Worm (Caenorhabditis elegans): ENCODE results near the gene ttr-47.

Gene ttr-47

ce11 chrV:8938445-8938844 lies 15.6 kb downstream of the ttr-47 start:
- no peak for TF ChIP-seq mls-2 (tag; optimal IDR thresholded peaks at IDR 0.05)
- no peak for TF ChIP-seq tbx-8 (GFP tag; optimal IDR thresholded peaks at IDR 0.05)
- TF ChIP-seq bed-3 (GFP tag; optimal IDR thresholded peaks at IDR 0.05): no peak
- TF ChIP-seq ceh-43 (GFP tag; optimal IDR thresholded peaks at IDR 0.05): no peak
- TF ChIP-seq lsy-2 (tag; optimal IDR thresholded peaks at IDR 0.05): no peak
- no peak for TF ChIP-seq lin-32 (GFP tag; optimal IDR thresholded peaks at IDR 0.05)
- no peak for TF ChIP-seq pha-4 (tag; optimal IDR thresholded peaks at IDR 0.05)
- no peak for TF ChIP-seq lin-13 (tag; optimal IDR thresholded peaks at IDR 0.05)
- TF ChIP-seq ztf-11 (tag; optimal IDR thresholded peaks at IDR 0.05): no peak
- no peak for TF ChIP-seq ham-2 (GFP tag; optimal IDR thresholded peaks at IDR 0.05)
- TF ChIP-seq mep-1 (tag; optimal IDR thresholded peaks at IDR 0.05): no peak
- no peak for TF ChIP-seq sptf-1 (tag; optimal IDR thresholded peaks at IDR 0.05)
- TF ChIP-seq zip-8 (tag; optimal IDR thresholded peaks at IDR 0.05): no peak
- TF ChIP-seq nhr-28 (tag; optimal IDR thresholded peaks at IDR 0.05): no peak
- TF ChIP-seq unc-62 (GFP tag; optimal IDR thresholded peaks at IDR 0.05): no peak
- TF ChIP-seq unc-39 (tag; optimal IDR thresholded peaks at IDR 0.05): no peak

ce11 chrV:8938943-8939342 lies 16.1 kb downstream of the ttr-47 start:
- TF ChIP-seq ham-2 (GFP tag; optimal IDR thresholded peaks at IDR 0.05) (no peak), ceh-39 (tag; optimal IDR thresholded peaks at IDR 0.05) (no peak), ceh-43 (GFP tag; optimal IDR thresholded peaks at IDR 0.05) (no peak), zip-8 (tag; optimal IDR thresholded peaks at IDR 0.05) (no peak), hlh-1 (tag; optimal IDR thresholded peaks at IDR 0.05) (no peak), cnd-1 (tag; optimal IDR thresholded peaks at IDR 0.05) (no peak), ces-1 (GFP tag; optimal IDR thresholded peaks at IDR 0.05) (no peak), nhr-76 (tag; optimal IDR thresholded peaks at IDR 0.05) (no peak), nhr-2 (tag; optimal IDR thresholded peaks at IDR 0.05) (no peak), lsy-2 (tag; optimal IDR thresholded peaks at IDR 0.05) (no peak), blmp-1 (tag; optimal IDR thresholded peaks at IDR 0.05) (no peak), nhr-237 (tag; optimal IDR thresholded peaks at IDR 0.05) (no peak), snpc-4 (tag; optimal IDR thresholded peaks at IDR 0.05) (no peak), mab-5 (tag; optimal IDR thresholded peaks at IDR 0.05) (no peak), pha-4 (tag; optimal IDR thresholded peaks at IDR 0.05) (no peak), ztf-11 (tag; optimal IDR thresholded peaks at IDR 0.05) (no peak), ceh-83 (GFP tag; optimal IDR thresholded peaks at IDR 0.05) (no peak), unc-62 (GFP tag; optimal IDR thresholded peaks at IDR 0.05) (no peak), sem-2 (GFP tag; optimal IDR thresholded peaks at IDR 0.05) (no peak), M03D4.4 (tag; optimal IDR thresholded peaks at IDR 0.05) (no peak)

- no peak for TF ChIP-seq tbx-8 (GFP tag; optimal IDR thresholded peaks at IDR 0.05)
- no peak for TF ChIP-seq elt-3 (tag; optimal IDR thresholded peaks at IDR 0.05)
- no peak for TF ChIP-seq lin-13 (tag; optimal IDR thresholded peaks at IDR 0.05)
- no peak for TF ChIP-seq ztf-11 (tag; optimal IDR thresholded peaks at IDR 0.05)
- TF ChIP-seq nhr-76 (tag; optimal IDR thresholded peaks at IDR 0.05): no peak
- TF ChIP-seq hlh-1 (tag; optimal IDR thresholded peaks at IDR 0.05): no peak
- no peak for TF ChIP-seq lsy-2 (tag; optimal IDR thresholded peaks at IDR 0.05)
- TF ChIP-seq mab-5 (tag; optimal IDR thresholded peaks at IDR 0.05): no peak
- TF ChIP-seq zip-8 (tag; optimal IDR thresholded peaks at IDR 0.05): no peak
- no peak for TF ChIP-seq ham-2 (GFP tag; optimal IDR thresholded peaks at IDR 0.05)
Observed at ce11 chrV:8939424-8940065, 16.7 kb downstream of the ttr-47 start.

- no peak for TF ChIP-seq nhr-76 (tag; optimal IDR thresholded peaks at IDR 0.05)
- no peak for TF ChIP-seq nhr-28 (tag; optimal IDR thresholded peaks at IDR 0.05)
- TF ChIP-seq lin-13 (tag; optimal IDR thresholded peaks at IDR 0.05): no peak
- no peak for TF ChIP-seq mep-1 (tag; optimal IDR thresholded peaks at IDR 0.05)
- no peak for TF ChIP-seq elt-1 (tag; optimal IDR thresholded peaks at IDR 0.05; ENCODE audit: borderline replicate concordance, insufficient read depth)
- TF ChIP-seq ceh-83 (GFP tag; optimal IDR thresholded peaks at IDR 0.05): no peak
- TF ChIP-seq snpc-4 (tag; optimal IDR thresholded peaks at IDR 0.05): no peak
- no peak for TF ChIP-seq nhr-237 (tag; optimal IDR thresholded peaks at IDR 0.05)
- no peak for TF ChIP-seq pha-4 (tag; optimal IDR thresholded peaks at IDR 0.05)
- TF ChIP-seq nhr-12 (tag; optimal IDR thresholded peaks at IDR 0.05): no peak
- TF ChIP-seq unc-120 (tag; optimal IDR thresholded peaks at IDR 0.05; ENCODE audit: poor library complexity, severe bottlenecking): no peak
- no peak for TF ChIP-seq nhr-2 (tag; optimal IDR thresholded peaks at IDR 0.05)
- TF ChIP-seq zip-8 (tag; optimal IDR thresholded peaks at IDR 0.05): no peak
- TF ChIP-seq flh-1 (GFP tag; optimal IDR thresholded peaks at IDR 0.05): no peak
Observed at ce11 chrV:8940419-8940818, 17.5 kb downstream of the ttr-47 start.

Data from whole organism, mixed stage, embryonic.